Fruit fly (Drosophila melanogaster): ENCODE results near the gene CG12204.

The CG12204 gene

dm6 chrX:19520888-19521287 is 26.7 kb upstream of the CG12204 start (continued):
- TF ChIP-seq CG32532 (GFP tag; IDR thresholded peaks at IDR 0.05) (peak; percentile 32; the same call in 1 of the 2 replicates), CG34224 (GFP tag; IDR thresholded peaks at IDR 0.05; ENCODE audit: partially characterized antibody) (no peak), Scr (GFP tag; IDR thresholded peaks at IDR 0.05; ENCODE audit: partially characterized antibody) (0 out of 2 replicates have a peak, but pooled peaks have one; percentile 15), Usf (GFP tag; optimal IDR thresholded peaks at IDR 0.05) (no peak), Hr78 (GFP tag; optimal IDR thresholded peaks at IDR 0.05) (peak in 1 of 2 experiments; percentile 74), ranshi (GFP tag; IDR thresholded peaks at IDR 0.05) (no peak), CG9876 (GFP tag; optimal IDR thresholded peaks at IDR 0.05) (no peak), luna (GFP tag; optimal IDR thresholded peaks at IDR 0.05) (no peak), crp (GFP tag; optimal IDR thresholded peaks at IDR 0.05) (no peak), Dref (GFP tag; IDR thresholded peaks at IDR 0.05) (peak; percentile 55)

- TF ChIP-seq ap (GFP tag; IDR thresholded peaks at IDR 0.05) (no peak), exex (tag; optimal IDR thresholded peaks at IDR 0.05) (no peak), Dref (GFP tag; IDR thresholded peaks at IDR 0.05) (0 out of 2 replicates have a peak, but pooled peaks have one; percentile 24), CTCF (GFP tag; optimal IDR thresholded peaks at IDR 0.05) (peak; percentile 58), CG2116 (GFP tag; optimal IDR thresholded peaks at IDR 0.05) (peak; percentile 50), MTF-1 (GFP tag; optimal IDR thresholded peaks at IDR 0.05; ENCODE audit: borderline replicate concordance) (no peak), gem (tag; optimal IDR thresholded peaks at IDR 0.05) (no peak), CG7987 (GFP tag; optimal IDR thresholded peaks at IDR 0.05) (no peak), Gug (GFP tag; IDR thresholded peaks at IDR 0.05) (no peak), repo (GFP tag; optimal IDR thresholded peaks at IDR 0.05) (no peak), Dp (GFP tag; optimal IDR thresholded peaks at IDR 0.05) (peak; percentile 81), CrebB (tag; optimal IDR thresholded peaks at IDR 0.05) (no peak), hbn (GFP tag; IDR thresholded peaks at IDR 0.05; ENCODE audit: partially characterized antibody) (peak; percentile 19; the same call in 1 of the 2 replicates), dati (GFP tag; IDR thresholded peaks at IDR 0.05) (no peak), E2f2 (GFP tag; IDR thresholded peaks at IDR 0.05) (peak; percentile 88), pzg (GFP tag; optimal IDR thresholded peaks at IDR 0.05) (peak; percentile 14)
These were observed 26.2 kb upstream of the CG12204 start for dm6 chrX:19520376-19520775.

dm6 chrX:19510204-19510603 is 16.0 kb upstream of the CG12204 start:
- no peak for TF ChIP-seq ssp (GFP tag; IDR thresholded peaks at IDR 0.05)
- TF ChIP-seq CG9437 (GFP tag; optimal IDR thresholded peaks at IDR 0.05) = no peak
- no peak for TF ChIP-seq tio (GFP tag; optimal IDR thresholded peaks at IDR 0.05)
- TF ChIP-seq org-1 (GFP tag; optimal IDR thresholded peaks at IDR 0.05) = no peak
- TF ChIP-seq CG10321 (GFP tag; IDR thresholded peaks at IDR 0.05) = peak; percentile 85
- peak; percentile 96 for TF ChIP-seq CG10431 (GFP tag; optimal IDR thresholded peaks at IDR 0.05)
- no peak for TF ChIP-seq CG11504 (tag; optimal IDR thresholded peaks at IDR 0.05)
- no peak for TF ChIP-seq kay (GFP tag; optimal IDR thresholded peaks at IDR 0.05)
- TF ChIP-seq CG18011 (GFP tag; optimal IDR thresholded peaks at IDR 0.05) = no peak
- no peak for TF ChIP-seq bowl (GFP tag; IDR thresholded peaks at IDR 0.05)
- TF ChIP-seq cg (GFP tag; optimal IDR thresholded peaks at IDR 0.05) = peak; percentile 4
- no peak for TF ChIP-seq CG6854 (GFP tag; optimal IDR thresholded peaks at IDR 0.05)
- TF ChIP-seq abd-A (tag; optimal IDR thresholded peaks at IDR 0.05) = no peak
- TF ChIP-seq p53 (GFP tag; optimal IDR thresholded peaks at IDR 0.05) = peak; percentile 96
- TF ChIP-seq crp (GFP tag; optimal IDR thresholded peaks at IDR 0.05) = no peak
- TF ChIP-seq CG8290 (GFP tag; optimal IDR thresholded peaks at IDR 0.05) = no peak
- TF ChIP-seq CG8290 (tag; optimal IDR thresholded peaks at IDR 0.05) = no peak
- no peak for TF ChIP-seq CG8388 (GFP tag; optimal IDR thresholded peaks at IDR 0.05)

All from whole organism, embryonic.